Fruit fly (Drosophila melanogaster): Measurements from ENCODE around the gene CG15741.

DNA sequence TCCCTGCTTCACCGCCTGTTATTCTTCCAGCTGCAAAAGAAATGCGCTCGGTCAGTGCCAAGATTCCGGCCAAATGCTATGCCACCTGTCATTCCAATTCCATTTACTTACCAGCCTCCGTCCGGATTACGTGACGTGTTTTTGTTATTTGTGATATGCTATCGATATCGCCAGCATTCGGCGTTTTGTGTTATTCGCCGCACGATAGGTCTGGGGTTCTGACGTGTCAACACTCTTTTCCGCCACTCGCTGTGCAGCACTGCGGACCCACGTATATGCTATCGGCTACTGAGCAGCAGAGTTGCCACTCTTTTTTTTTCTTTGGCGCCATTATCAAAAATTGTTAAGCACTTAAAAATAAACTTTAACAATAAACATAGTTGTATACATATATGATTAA, 14.5 kb upstream of the CG15741 start, which contains the start of gene p24-1:
- TF ChIP-seq CG8478 (optimal IDR thresholded peaks at IDR 0.05) (no peak), CTCF (optimal IDR thresholded peaks at IDR 0.05) (peak; percentile 32 to 39)
